Fruit fly (Drosophila melanogaster): ENCODE measurements around the gene Gr64c.

DNA sequence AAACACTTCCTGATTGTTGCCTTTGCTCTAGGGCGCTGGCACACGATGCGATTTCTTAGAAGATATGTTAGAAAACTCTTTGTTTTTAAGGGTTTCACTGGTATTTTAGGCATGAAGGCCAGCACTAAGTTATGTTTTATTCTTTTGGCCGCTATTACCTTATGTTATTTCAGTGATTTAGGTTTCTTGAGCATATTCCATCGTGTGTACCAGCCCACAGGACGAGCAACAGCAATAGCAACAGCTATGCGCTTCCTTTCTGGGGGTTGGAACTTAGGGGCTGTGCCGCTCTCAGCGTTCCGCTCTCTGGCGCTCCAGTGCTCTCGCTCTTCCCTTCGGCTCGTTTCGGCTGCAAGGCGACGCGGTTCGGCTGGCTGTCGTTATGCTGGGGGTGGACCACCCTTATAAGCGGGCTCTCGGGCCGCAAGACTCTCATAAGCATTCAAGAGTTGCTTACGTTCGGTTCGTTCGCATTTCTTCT, 44.9 kb upstream of the Gr64c start, which contains the start of gene scrt:
- TF ChIP-seq pan (optimal IDR thresholded peaks at IDR 0.05) (no peak), psq (optimal IDR thresholded peaks at IDR 0.05) (no peak), CG8478 (optimal IDR thresholded peaks at IDR 0.05) (no peak), usp (GFP tag; optimal IDR thresholded peaks at IDR 0.05) (no peak), EcR (GFP tag; optimal IDR thresholded peaks at IDR 0.05) (no peak)

Measured in whole organism.